Worm (Caenorhabditis elegans) whole organism, midembryonic: Measurements from ENCODE around the gene R09H10.6.

Source experiments
- T22C8.4 ChIP-seq: fragments of 200-800 bp; sonication (Bioruptor generic); IDR thresholded peaks from 2 replicates; pipeline ENCODE4 v1.3.6; 2022; ENCODE audit warnings: missing genetic modification characterization, missing compliant biosample characterization
- flt-1 ChIP-seq: fragments of 200-800 bp; sonication (Bioruptor generic); IDR thresholded peaks from 2 replicates; pipeline ENCODE4 v1.3.6; 2022; ENCODE audit warnings: missing genetic modification characterization, missing compliant biosample characterization
- ztf-23 ChIP-seq: fragments of 200-800 bp; sonication (Bioruptor generic); IDR thresholded peaks from 2 replicates; pipeline ENCODE4 v1.3.6; 2022; ENCODE audit warnings: missing genetic modification reagents, missing genetic modification characterization, missing compliant biosample characterization

DNA sequence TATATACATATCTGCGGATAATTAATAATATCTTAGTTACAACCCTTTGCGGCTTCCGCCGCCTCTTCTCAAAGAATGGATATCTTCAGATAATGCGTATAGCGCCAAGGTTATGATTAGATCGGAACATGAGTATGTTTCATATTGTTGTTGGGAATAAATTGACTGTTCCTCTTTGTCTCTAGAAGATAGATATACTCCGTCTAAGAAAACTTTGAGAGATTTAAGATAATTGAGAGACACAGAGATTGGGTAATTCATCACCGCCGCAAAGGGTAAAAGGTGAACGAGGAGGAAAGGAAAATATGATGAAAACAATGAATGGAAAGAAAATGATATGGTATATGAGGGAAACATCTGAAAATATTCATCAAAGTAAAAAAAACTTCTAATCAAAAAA lies 31.8 kb upstream of the R09H10.6 start:
- TF ChIP-seq T22C8.4 (GFP tag; lab: Robert Waterston, UW) (no peak), ztf-23 (no peak), flt-1 (GFP tag; lab: Robert Waterston, UW) (no peak)
